Worm (Caenorhabditis elegans) whole organism, L4 larva: ENCODE data around the gene F40F9.10.
A peak's percentile ranks its signal among the peaks of the same experiment; 100 is the strongest.

Experiments used
- Y105C5A.15 ChIP-seq: fragments of 200-800 bp; sonication (Bioruptor generic); IDR thresholded peaks from 2 replicates; pipeline ENCODE4 v1.3.6; 2022; ENCODE audit warnings: missing genetic modification characterization, missing compliant biosample characterization
- Y75B8A.6 ChIP-seq: fragments of 200-800 bp; sonication (Bioruptor generic); IDR thresholded peaks from 2 replicates; pipeline ENCODE4 v1.3.6; 2022; ENCODE audit warnings: missing genetic modification reagents, missing genetic modification characterization, missing compliant biosample characterization
- aha-1 ChIP-seq: fragments of 150-350 bp; peaks from one replicate; lab custom pipeline; 2014; ENCODE audit warnings: missing biosample characterization, missing genetic modification characterization
- ceh-28 ChIP-seq: fragments of 150-350 bp; optimal IDR thresholded peaks from 2 replicates; lab custom pipeline; 2014; ENCODE audit warnings: missing biosample characterization, missing genetic modification reagents, missing genetic modification characterization
- ceh-44 ChIP-seq: fragments of 200-800 bp; sonication (Bioruptor generic); IDR thresholded peaks from 2 replicates; pipeline ENCODE4 v1.3.6; 2022; ENCODE audit warnings: missing genetic modification reagents, missing genetic modification characterization, missing compliant biosample characterization
- ceh-82 ChIP-seq: sonication (generic microtip); optimal IDR thresholded peaks from 2 replicates; lab custom pipeline; 2017; ENCODE audit warnings: missing biosample characterization, missing genetic modification characterization
- daf-8 ChIP-seq: fragments of 200-800 bp; sonication (Bioruptor generic); IDR thresholded peaks from 2 replicates; pipeline ENCODE4 v1.3.6; 2022; ENCODE audit warnings: missing genetic modification characterization, missing compliant biosample characterization
- dmd-6 ChIP-seq: fragments of 200-800 bp; sonication (Bioruptor generic); IDR thresholded peaks from 2 replicates; pipeline ENCODE4 v1.3.6; 2022; ENCODE audit warnings: missing genetic modification reagents, missing genetic modification characterization, missing compliant biosample characterization
- dve-1 ChIP-seq: sonication (generic microtip); optimal IDR thresholded peaks from 2 replicates; lab custom pipeline; 2017; ENCODE audit warnings: antibody characterized with exemption, mild to moderate bottlenecking, missing genetic modification characterization, missing compliant biosample characterization; ENCODE audit not compliant: insufficient read depth
- egl-27 ChIP-seq: sonication (generic microtip); optimal IDR thresholded peaks from 3 replicates; lab custom pipeline; 2017; ENCODE audit warnings: missing biosample characterization, missing genetic modification reagents, missing genetic modification characterization
- fkh-10 ChIP-seq: fragments of 150-350 bp; optimal IDR thresholded peaks from 2 replicates; lab custom pipeline; 2014; ENCODE audit warnings: missing biosample characterization, missing genetic modification reagents, missing genetic modification characterization
- hlh-30 ChIP-seq: sonication (generic microtip); optimal IDR thresholded peaks from 2 replicates; lab custom pipeline; 2017; ENCODE audit warnings: antibody characterized with exemption, mild to moderate bottlenecking, missing genetic modification characterization, missing compliant biosample characterization; ENCODE audit not compliant: insufficient read depth
- hmg-1.1 ChIP-seq: fragments of 200-800 bp; sonication (Bioruptor generic); IDR thresholded peaks from 2 replicates; pipeline ENCODE4 v1.3.6; 2022; ENCODE audit warnings: missing genetic modification reagents, missing genetic modification characterization, missing compliant biosample characterization
- jun-1 ChIP-seq: fragments of 150-350 bp; optimal IDR thresholded peaks from 2 replicates; lab custom pipeline; 2014; ENCODE audit warnings: missing biosample characterization, missing genetic modification reagents, missing genetic modification characterization
- lim-7 ChIP-seq: fragments of 200-800 bp; sonication (Bioruptor generic); IDR thresholded peaks from 2 replicates; pipeline ENCODE4 v1.3.6; 2022; ENCODE audit warnings: missing genetic modification characterization, missing compliant biosample characterization
- lir-3 ChIP-seq: sonication (generic microtip); optimal IDR thresholded peaks from 2 replicates; lab custom pipeline; 2016; ENCODE audit warnings: mild to moderate bottlenecking, missing genetic modification characterization, missing compliant biosample characterization
- lsy-2 ChIP-seq, 2 experiments: fragments of 150-350 bp in 1 of 2; sonication (generic microtip) in 1 of 2; optimal IDR thresholded peaks; 2 replicates each; lab custom pipeline; 2014 to 2017; ENCODE audit warnings: missing biosample characterization in 2 of 2, missing genetic modification characterization in 2 of 2
- madf-9 ChIP-seq: fragments of 200-800 bp; sonication (Bioruptor generic); conservative IDR thresholded peaks from 2 replicates; pipeline ENCODE4 v1.3.6; 2022; ENCODE audit warnings: missing genetic modification reagents, missing genetic modification characterization, missing compliant biosample characterization
- mdl-1 ChIP-seq, 2 experiments: fragments of 150-350 bp in 1 of 2; sonication (generic microtip) in 1 of 2; optimal IDR thresholded peaks; 2 replicates each; lab custom pipeline; 2014 to 2017; ENCODE audit warnings: missing biosample characterization in 2 of 2, missing genetic modification characterization in 2 of 2
- mep-1 ChIP-seq: fragments of 150-350 bp; sonication (generic microtip); optimal IDR thresholded peaks from 3 replicates; lab custom pipeline; 2014; ENCODE audit warnings: missing biosample characterization, missing genetic modification characterization
- mxl-2 ChIP-seq: fragments of 200-800 bp; sonication (Bioruptor generic); conservative IDR thresholded peaks from 2 replicates; pipeline ENCODE4 v1.3.6; 2022; ENCODE audit warnings: missing genetic modification reagents, missing genetic modification characterization, missing compliant biosample characterization
- mxl-3 ChIP-seq: fragments of 200-800 bp; sonication (Bioruptor generic); optimal IDR thresholded peaks from 2 replicates; lab custom pipeline; 2018; ENCODE audit warnings: mild to moderate bottlenecking, missing genetic modification characterization, missing compliant biosample characterization
- nhr-11 ChIP-seq: fragments of 150-350 bp; optimal IDR thresholded peaks from 2 replicates; lab custom pipeline; 2014; ENCODE audit warnings: missing biosample characterization, missing genetic modification characterization
- nhr-28 ChIP-seq: fragments of 150-350 bp; optimal IDR thresholded peaks from 2 replicates; lab custom pipeline; 2014; ENCODE audit warnings: missing biosample characterization, missing genetic modification characterization
- nhr-6 ChIP-seq: fragments of 150-350 bp; optimal IDR thresholded peaks from 2 replicates; lab custom pipeline; 2014; ENCODE audit warnings: missing biosample characterization, missing genetic modification characterization
- nhr-76 ChIP-seq: fragments of 150-350 bp; optimal IDR thresholded peaks from 2 replicates; lab custom pipeline; 2014; ENCODE audit warnings: missing biosample characterization, missing genetic modification characterization
- nhr-77 ChIP-seq: fragments of 150-350 bp; optimal IDR thresholded peaks from 2 replicates; lab custom pipeline; 2014; ENCODE audit warnings: missing biosample characterization, missing genetic modification characterization
- pha-4 ChIP-seq, 2 experiments: fragments of 150-350 bp in 1 of 2; fragments of 200-800 bp in 1 of 2; sonication (Bioruptor generic) in 1 of 2; IDR thresholded peaks in 1 of 2; optimal IDR thresholded peaks in 1 of 2; 2 replicates each; pipeline versions ENCODE4 v1.3.6 to Lab custom; 2014 to 2022; ENCODE audit warnings: missing genetic modification characterization in 2 of 2, missing genetic modification reagents in 2 of 2, missing biosample characterization in 1 of 2, missing compliant biosample characterization in 1 of 2
- rbr-2 ChIP-seq: sonication (generic microtip); optimal IDR thresholded peaks from 2 replicates; lab custom pipeline; 2016; ENCODE audit warnings: missing genotype, missing genetic modification characterization, missing compliant biosample characterization
- set-16 ChIP-seq: fragments of 200-800 bp; sonication (Bioruptor generic); IDR thresholded peaks from 2 replicates; pipeline ENCODE4 v1.3.6; 2022; ENCODE audit warnings: missing genetic modification reagents, missing genetic modification characterization, missing compliant biosample characterization
- snpc-1.2 ChIP-seq: fragments of 200-800 bp; sonication (Bioruptor generic); IDR thresholded peaks from 2 replicates; pipeline ENCODE4 v1.3.6; 2022; ENCODE audit warnings: missing genetic modification reagents, missing genetic modification characterization, missing compliant biosample characterization
- spr-1 ChIP-seq: sonication (generic microtip); optimal IDR thresholded peaks from 2 replicates; lab custom pipeline; 2016; ENCODE audit warnings: mild to moderate bottlenecking, missing genetic modification characterization, missing compliant biosample characterization
- unc-39 ChIP-seq: sonication (generic microtip); optimal IDR thresholded peaks from 2 replicates; lab custom pipeline; 2017; ENCODE audit warnings: missing biosample characterization, missing genetic modification characterization
- unc-62 ChIP-seq, 3 experiments: fragments of 150-350 bp in 1 of 3; sonication (generic microtip); optimal IDR thresholded peaks in 2 of 3; peaks in 1 of 3; 1 replicate in 1 of 3; 2 replicates in 2 of 3; lab custom pipeline; 2014 to 2017; ENCODE audit warnings: missing biosample characterization in 3 of 3, missing genetic modification characterization in 3 of 3, missing genetic modification reagents in 3 of 3, missing genotype in 1 of 3
- zfp-3 ChIP-seq: fragments of 200-800 bp; sonication (Bioruptor generic); conservative IDR thresholded peaks from 2 replicates; pipeline ENCODE4 v1.3.6; 2022; ENCODE audit warnings: missing genetic modification reagents, missing genetic modification characterization, missing compliant biosample characterization
- zip-2 ChIP-seq: fragments of 150-350 bp; optimal IDR thresholded peaks from 2 replicates; lab custom pipeline; 2014; ENCODE audit warnings: missing biosample characterization, missing genetic modification characterization

The F40F9.10 gene

ce11 chrV:9709747-9710146, 3.7 kb downstream of the F40F9.10 start, which contains the start of gene tag-120 (continued):
- TF ChIP-seq aha-1 (tag; lab: Kevin White, UChicago) (no peak), madf-9 (no peak), dmd-6 (GFP tag; lab: Robert Waterston, UW) (peak; percentile 40; the same call in 1 of the 2 replicates), snpc-1.2 (GFP tag; lab: Robert Waterston, UW) (no peak)

ce11 chrV:9706592-9706991, 6.8 kb downstream of the F40F9.10 start:
- TF ChIP-seq spr-1 (tag; lab: Kevin White, UChicago) (no peak), ceh-82 (tag; lab: Kevin White, UChicago) (no peak), ceh-28 (tag; lab: Kevin White, UChicago) (no peak), aha-1 (tag; lab: Kevin White, UChicago) (peak; percentile 91), set-16 (GFP tag; lab: Robert Waterston, UW) (no peak)

DNA sequence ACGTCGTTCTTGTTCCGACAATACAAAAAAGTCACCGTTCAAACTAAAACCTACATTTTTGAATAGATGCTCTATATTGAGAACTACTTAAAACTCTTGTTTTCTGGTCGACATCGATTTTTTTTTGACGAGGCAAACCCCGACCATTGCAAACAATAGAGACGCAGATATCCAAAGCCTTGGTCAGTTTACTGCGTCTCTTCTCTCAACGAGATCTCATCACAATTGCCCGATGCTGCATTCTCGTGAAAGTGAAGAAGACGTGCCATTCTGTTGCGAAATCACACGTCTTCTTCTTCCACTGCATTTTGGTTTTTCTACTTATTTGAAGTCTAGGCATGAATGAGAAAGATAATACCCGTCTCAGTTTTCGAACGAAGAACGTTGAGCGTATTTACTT, 9.0 kb downstream of the F40F9.10 start:
- no peak for TF ChIP-seq daf-8 (GFP tag; lab: Robert Waterston, UW)
- peak in 1 of 2 experiments; percentile 63 for TF ChIP-seq unc-62 (GFP tag; optimal IDR thresholded peaks at IDR 0.05 in 1 of 2; lab: Kevin White, UChicago)
- no peak for TF ChIP-seq unc-62 (tag; optimal IDR thresholded peaks at IDR 0.05; lab: Kevin White, UChicago)
- no peak for TF ChIP-seq nhr-11 (tag; lab: Kevin White, UChicago)
- TF ChIP-seq Y75B8A.6 (GFP tag; lab: Robert Waterston, UW): no peak
- TF ChIP-seq nhr-76: no peak
- no peak for TF ChIP-seq lim-7 (GFP tag; lab: Robert Waterston, UW)
- TF ChIP-seq nhr-28 (tag; lab: Kevin White, UChicago): peak; percentile 44
- TF ChIP-seq mxl-2: no peak
- no peak for TF ChIP-seq lir-3
- no peak for TF ChIP-seq egl-27 (tag; lab: Kevin White, UChicago)
- TF ChIP-seq hmg-1.1 (GFP tag; lab: Robert Waterston, UW): 0 out of 2 replicates have a peak, but pooled peaks have one; percentile 56
- TF ChIP-seq fkh-10 (GFP tag; lab: Kevin White, UChicago): peak; percentile 8
- peak; percentile 27 for TF ChIP-seq rbr-2 (tag; lab: Kevin White, UChicago)
- peak; percentile 66 for TF ChIP-seq mep-1 (tag; lab: Kevin White, UChicago)
- TF ChIP-seq mxl-3 (GFP tag; lab: Kevin White, UChicago): peak; percentile 7
- peak; percentile 43 for TF ChIP-seq ceh-28 (tag; lab: Kevin White, UChicago)
- TF ChIP-seq mdl-1 (tag; optimal IDR thresholded peaks at IDR 0.05; lab: Kevin White, UChicago): peak; percentile 42 to 53
- TF ChIP-seq nhr-6 (tag; lab: Kevin White, UChicago): peak; percentile 12
- no peak for TF ChIP-seq nhr-77
- peak; percentile 11 for TF ChIP-seq dve-1 (tag; lab: Kevin White, UChicago)
- TF ChIP-seq lsy-2 (tag; optimal IDR thresholded peaks at IDR 0.05; lab: Kevin White, UChicago): no peak
- TF ChIP-seq aha-1 (tag; lab: Kevin White, UChicago): peak; percentile 26
- peak; percentile 85 for TF ChIP-seq hlh-30 (tag; lab: Kevin White, UChicago)

- TF ChIP-seq ceh-44 (no peak), Y105C5A.15 (GFP tag; lab: Robert Waterston, UW) (no peak), unc-39 (tag; lab: Kevin White, UChicago) (no peak), mep-1 (tag; lab: Kevin White, UChicago) (no peak), zip-2 (tag; lab: Kevin White, UChicago) (no peak), dve-1 (tag; lab: Kevin White, UChicago) (no peak), pha-4 (GFP tag; IDR thresholded peaks at IDR 0.05; lab: Robert Waterston, UW) (no peak), pha-4 (tag; optimal IDR thresholded peaks at IDR 0.05; lab: Kevin White, UChicago) (no peak), unc-62 (GFP tag; optimal IDR thresholded peaks at IDR 0.05 in 1 of 2; lab: Kevin White, UChicago) (no peak), unc-62 (tag; optimal IDR thresholded peaks at IDR 0.05; lab: Kevin White, UChicago) (no peak), jun-1 (tag; lab: Kevin White, UChicago) (no peak), spr-1 (tag; lab: Kevin White, UChicago) (no peak), madf-9 (no peak), zfp-3 (GFP tag; lab: Robert Waterston, UW) (no peak)
These were observed 9.9 kb downstream of the F40F9.10 start for ce11 chrV:9703549-9703948.
